Worm (Caenorhabditis elegans) whole organism, early embryonic: ENCODE measurements around the gene acr-7.

ENCODE experiments used
- B0310.2 ChIP-seq: sonication (generic microtip); optimal IDR thresholded peaks from 2 replicates; lab custom pipeline; 2016; ENCODE audit warnings: mild to moderate bottlenecking, missing genetic modification characterization, missing compliant biosample characterization
- ama-1 ChIP-seq: fragments of 150-350 bp; optimal IDR thresholded peaks from 2 replicates; lab custom pipeline; 2014
- flt-1 ChIP-seq: fragments of 200-800 bp; sonication (Bioruptor generic); IDR thresholded peaks from 2 replicates; pipeline ENCODE4 v1.3.6; 2022; ENCODE audit warnings: missing genetic modification characterization, missing compliant biosample characterization
- hmg-4 ChIP-seq: fragments of 200-800 bp; sonication (Bioruptor generic); optimal IDR thresholded peaks from 2 replicates; lab custom pipeline; 2018; ENCODE audit warnings: mild to moderate bottlenecking, missing genetic modification characterization, missing compliant biosample characterization
- hnd-1 ChIP-seq: sonication (generic microtip); optimal IDR thresholded peaks from 2 replicates; lab custom pipeline; 2016; ENCODE audit warnings: missing genetic modification characterization, missing compliant biosample characterization
- pes-1 ChIP-seq: fragments of 200-800 bp; sonication (Bioruptor generic); IDR thresholded peaks from 2 replicates; pipeline ENCODE4 v1.3.6; 2022; ENCODE audit warnings: missing genetic modification reagents, missing genetic modification characterization, missing compliant biosample characterization
- scrt-1 ChIP-seq: fragments of 200-800 bp; sonication (Bioruptor generic); IDR thresholded peaks from 2 replicates; pipeline ENCODE4 v1.3.6; 2022; ENCODE audit warnings: missing genetic modification characterization, missing compliant biosample characterization
- sea-1 ChIP-seq: fragments of 200-800 bp; sonication (Bioruptor generic); conservative IDR thresholded peaks from 2 replicates; pipeline ENCODE4 v1.3.6; 2022; ENCODE audit warnings: missing genetic modification characterization, missing compliant biosample characterization
- tbx-11 ChIP-seq: fragments of 200-800 bp; sonication (Bioruptor generic); IDR thresholded peaks from 2 replicates; pipeline ENCODE4 v1.3.6; 2022; ENCODE audit warnings: missing genetic modification characterization, missing compliant biosample characterization
- tbx-37 ChIP-seq: fragments of 200-800 bp; sonication (Bioruptor generic); conservative IDR thresholded peaks from 2 replicates; pipeline ENCODE4 v1.3.6; 2022; ENCODE audit warnings: missing genetic modification reagents, missing genetic modification characterization, missing compliant biosample characterization
- tra-4 ChIP-seq: sonication (generic microtip); optimal IDR thresholded peaks from 2 replicates; lab custom pipeline; 2017; ENCODE audit warnings: missing genetic modification characterization, missing compliant biosample characterization

DNA sequence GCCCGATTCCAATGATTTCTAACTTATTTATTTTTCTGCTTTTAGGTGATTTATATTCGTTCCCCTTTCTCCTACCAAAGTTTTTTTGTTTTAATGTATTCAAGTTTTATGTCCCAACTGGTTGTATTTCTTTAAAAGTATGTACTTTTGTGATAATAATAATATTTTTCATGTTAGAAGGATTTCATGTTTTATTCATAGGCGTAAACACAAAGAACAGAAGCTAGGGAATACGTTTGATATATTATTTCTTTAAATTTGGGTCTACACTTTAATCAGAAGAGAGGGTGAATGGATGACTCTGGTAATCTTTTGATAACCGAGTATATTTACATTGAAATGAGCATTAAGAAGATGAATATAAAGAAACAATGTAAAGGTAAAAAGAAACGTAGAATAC is 16.5 kb upstream of the acr-7 start:
- TF ChIP-seq sea-1 (GFP tag; lab: Robert Waterston, UW): no peak
- TF ChIP-seq tra-4 (tag; lab: Kevin White, UChicago): no peak
- no peak for TF ChIP-seq flt-1
- TF ChIP-seq B0310.2 (tag; lab: Kevin White, UChicago): no peak
- TF ChIP-seq ama-1 (lab: Kevin White, UChicago): no peak
- TF ChIP-seq hnd-1 (tag; lab: Kevin White, UChicago): no peak
- no peak for TF ChIP-seq pes-1 (GFP tag; lab: Robert Waterston, UW)
- TF ChIP-seq scrt-1 (GFP tag; lab: Robert Waterston, UW): no peak
- no peak for TF ChIP-seq tbx-37 (GFP tag; lab: Robert Waterston, UW)
- TF ChIP-seq hmg-4 (GFP tag; lab: Kevin White, UChicago): no peak
- no peak for TF ChIP-seq tbx-11 (GFP tag; lab: Robert Waterston, UW)
